Fruit fly (Drosophila melanogaster) whole organism, embryonic: ENCODE data around the gene CG12301.

Experiments
- Awh ChIP-seq: fragments of 200-800 bp; sonication (Bioruptor generic); IDR thresholded peaks from 2 replicates; pipeline ENCODE4, ENCODE4 v1.3.6; 2022; ENCODE audit warnings: missing biosample characterization, missing genetic modification characterization
- BtbVII ChIP-seq: fragments of 200-800 bp; sonication (Bioruptor generic); optimal IDR thresholded peaks from 3 replicates; lab custom pipeline; 2017; ENCODE audit warnings: missing biosample characterization, mild to moderate bottlenecking, missing genetic modification characterization
- CG10959 ChIP-seq: fragments of 200-800 bp; sonication (Bioruptor generic); IDR thresholded peaks from 2 replicates; pipeline ENCODE4 v1.3.6; 2022; ENCODE audit warnings: missing biosample characterization, missing genetic modification characterization
- CG11456 ChIP-seq: fragments of 200-800 bp; sonication (Bioruptor generic); IDR thresholded peaks from 3 replicates; pipeline ENCODE4 v1.3.6; 2022; ENCODE audit warnings: missing biosample characterization, missing genetic modification characterization
- CG12071 ChIP-seq: fragments of 200-800 bp; sonication (Bioruptor generic); optimal IDR thresholded peaks from 3 replicates; lab custom pipeline; 2018; ENCODE audit warnings: missing biosample characterization, mild to moderate bottlenecking, missing genetic modification characterization
- CG12155 ChIP-seq: fragments of 200-800 bp; sonication (Bioruptor generic); optimal IDR thresholded peaks from 3 replicates; lab custom pipeline; 2016; ENCODE audit warnings: missing biosample characterization, missing genetic modification characterization
- CG13287 ChIP-seq: fragments of 200-800 bp; sonication (Bioruptor generic); IDR thresholded peaks from 2 replicates; pipeline ENCODE4 v1.3.6; 2022; ENCODE audit warnings: missing biosample characterization, missing genetic modification characterization; ENCODE audit not compliant: partially characterized antibody
- CG14014 ChIP-seq: fragments of 200-800 bp; sonication (Bioruptor generic); IDR thresholded peaks from 2 replicates; pipeline ENCODE4 v1.3.6; 2022; ENCODE audit warnings: missing biosample characterization, missing genetic modification characterization
- CG1832 ChIP-seq: fragments of 200-800 bp; sonication (Bioruptor generic); optimal IDR thresholded peaks from 2 replicates; lab custom pipeline; 2017; ENCODE audit warnings: missing biosample characterization, mild to moderate bottlenecking, missing genetic modification characterization, inconsistent platforms
- CG18476 ChIP-seq: fragments of 200-800 bp; sonication (Bioruptor generic); optimal IDR thresholded peaks from 2 replicates; lab custom pipeline; 2016; ENCODE audit warnings: missing biosample characterization, mild to moderate bottlenecking, missing genetic modification characterization
- CG4328 ChIP-seq: fragments of 200-800 bp; sonication (Bioruptor generic); optimal IDR thresholded peaks from 3 replicates; lab custom pipeline; 2017; ENCODE audit warnings: missing biosample characterization, missing genetic modification reagents, missing genetic modification characterization
- CG4424 ChIP-seq: fragments of 200-800 bp; sonication (Bioruptor generic); optimal IDR thresholded peaks from 3 replicates; lab custom pipeline; 2016; ENCODE audit warnings: missing biosample characterization, missing genetic modification characterization
- CG7786 ChIP-seq: fragments of 200-800 bp; sonication (Bioruptor generic); optimal IDR thresholded peaks from 2 replicates; lab custom pipeline; 2016; ENCODE audit warnings: missing biosample characterization, missing genetic modification characterization
- CG8290 ChIP-seq, 3 experiments: fragments of 200-800 bp; sonication (Bioruptor generic); optimal IDR thresholded peaks; 2 replicates each; lab custom pipeline; 2016 to 2019; ENCODE audit warnings: missing biosample characterization in 3 of 3, missing genetic modification characterization in 3 of 3, mild to moderate bottlenecking in 2 of 3, moderate library complexity in 1 of 3
- CG9727 ChIP-seq: fragments of 200-800 bp; sonication (Bioruptor generic); optimal IDR thresholded peaks from 3 replicates; lab custom pipeline; 2017; ENCODE audit warnings: missing biosample characterization, mild to moderate bottlenecking, missing genetic modification characterization
- Eip74EF ChIP-seq, 2 experiments: fragments of 200-800 bp in 1 of 2; fragments of >200 bp in 1 of 2; sonication (Bioruptor generic) in 1 of 2; optimal IDR thresholded peaks; 2 replicates each; lab custom pipeline; 2017 to 2019; ENCODE audit warnings: missing biosample characterization in 2 of 2, missing genetic modification characterization in 2 of 2, mild to moderate bottlenecking in 1 of 2, moderate library complexity in 1 of 2
- Elba2 ChIP-seq: fragments of 200-800 bp; sonication (Bioruptor generic); optimal IDR thresholded peaks from 3 replicates; lab custom pipeline; 2016; ENCODE audit warnings: missing biosample characterization, missing genetic modification characterization
- Hand ChIP-seq: fragments of 200-800 bp; sonication (Bioruptor generic); optimal IDR thresholded peaks from 2 replicates; lab custom pipeline; 2017; ENCODE audit warnings: mild to moderate bottlenecking, missing biosample characterization, missing genetic modification reagents, missing genetic modification characterization
- Med ChIP-seq: fragments of 200-800 bp; sonication (Bioruptor generic); peaks from one replicate; lab custom pipeline; 2016; ENCODE audit warnings: missing biosample characterization, missing genetic modification characterization, mild to moderate bottlenecking, inconsistent platforms, moderate library complexity
- Oaz ChIP-seq: fragments of 200-800 bp; sonication (Bioruptor generic); IDR thresholded peaks from 2 replicates; pipeline ENCODE4 v1.3.6; 2022; ENCODE audit warnings: missing biosample characterization, missing genetic modification characterization
- Oli ChIP-seq: fragments of 200-800 bp; sonication (Bioruptor generic); optimal IDR thresholded peaks from 2 replicates; lab custom pipeline; 2018; ENCODE audit warnings: missing biosample characterization, mild to moderate bottlenecking, missing genetic modification characterization, moderate library complexity
- PHDP ChIP-seq: fragments of 200-800 bp; sonication (Bioruptor generic); optimal IDR thresholded peaks from 3 replicates; lab custom pipeline; 2018; ENCODE audit warnings: missing biosample characterization, mild to moderate bottlenecking, missing genetic modification characterization, moderate library complexity
- Ptx1 ChIP-seq: fragments of 200-800 bp; sonication (Bioruptor generic); IDR thresholded peaks from 2 replicates; pipeline ENCODE4 v1.3.6; 2022; ENCODE audit warnings: missing biosample characterization, missing genetic modification characterization
- Sox102F ChIP-seq: fragments of 200-800 bp; sonication (Bioruptor generic); optimal IDR thresholded peaks from 2 replicates; lab custom pipeline; 2018; ENCODE audit warnings: missing biosample characterization, mild to moderate bottlenecking, missing genetic modification characterization, moderate library complexity
- Trl ChIP-seq, 3 experiments: fragments of >200 bp in 2 of 3; fragments of 200-800 bp in 1 of 3; sonication (Bioruptor generic) in 1 of 3; optimal IDR thresholded peaks; 2 replicates in 1 of 3; 3 replicates in 2 of 3; lab custom pipeline; 2016 to 2017; ENCODE audit warnings: missing biosample characterization in 1 of 3, missing genetic modification characterization in 1 of 3
- bcd ChIP-seq: fragments of 200-800 bp; sonication (Bioruptor generic); optimal IDR thresholded peaks from 2 replicates; lab custom pipeline; 2017; ENCODE audit warnings: missing biosample characterization, mild to moderate bottlenecking, missing genetic modification characterization
- bsh ChIP-seq, 2 experiments: fragments of 200-800 bp; sonication (Bioruptor generic); optimal IDR thresholded peaks; 2 replicates each; lab custom pipeline; 2017 to 2018; ENCODE audit warnings: mild to moderate bottlenecking in 2 of 2, missing biosample characterization in 2 of 2, missing genetic modification characterization in 2 of 2, moderate library complexity in 1 of 2
- caup ChIP-seq: fragments of 200-800 bp; sonication (Bioruptor generic); optimal IDR thresholded peaks from 3 replicates; lab custom pipeline; 2017; ENCODE audit warnings: missing biosample characterization, mild to moderate bottlenecking, missing genetic modification characterization, moderate library complexity; ENCODE audit not compliant: severe bottlenecking
- ci ChIP-seq: fragments of 200-800 bp; sonication (Bioruptor generic); IDR thresholded peaks from 3 replicates; pipeline ENCODE4 v1.3.6; 2022; ENCODE audit warnings: missing biosample characterization, missing genetic modification characterization
- kni ChIP-seq: fragments of 200-800 bp; sonication (Bioruptor generic); optimal IDR thresholded peaks from 3 replicates; lab custom pipeline; 2017; ENCODE audit warnings: mild to moderate bottlenecking, missing biosample characterization, missing genetic modification reagents, missing genetic modification characterization
- lov ChIP-seq, 2 experiments: fragments of 200-800 bp in 1 of 2; fragments of >200 bp in 1 of 2; sonication (Bioruptor generic) in 1 of 2; IDR thresholded peaks in 1 of 2; optimal IDR thresholded peaks in 1 of 2; 2 replicates in 1 of 2; 3 replicates in 1 of 2; pipeline versions ENCODE4 v1.3.6 to Lab custom; 2017 to 2022; ENCODE audit warnings: missing biosample characterization in 1 of 2, missing genetic modification characterization in 1 of 2
- nom ChIP-seq: fragments of 200-800 bp; sonication (Bioruptor generic); optimal IDR thresholded peaks from 2 replicates; lab custom pipeline; 2017; ENCODE audit warnings: missing biosample characterization, missing genetic modification characterization, mild to moderate bottlenecking, moderate library complexity, missing genetic modification reagents
- org-1 ChIP-seq: fragments of 200-800 bp; sonication (Bioruptor generic); optimal IDR thresholded peaks from 2 replicates; lab custom pipeline; 2017; ENCODE audit warnings: missing biosample characterization, missing genetic modification characterization
- sd ChIP-seq: fragments of 200-800 bp; sonication (Bioruptor generic); optimal IDR thresholded peaks from 3 replicates; lab custom pipeline; 2018; ENCODE audit warnings: missing biosample characterization, mild to moderate bottlenecking, missing genetic modification characterization, moderate library complexity
- tio ChIP-seq: fragments of 200-800 bp; sonication (Bioruptor generic); optimal IDR thresholded peaks from 2 replicates; lab custom pipeline; 2017; ENCODE audit warnings: missing biosample characterization, missing genetic modification characterization, inconsistent platforms
- ttk ChIP-seq: fragments of 200-800 bp; sonication (Bioruptor generic); IDR thresholded peaks from 2 replicates; pipeline ENCODE4 v2.1.2; 2022; ENCODE audit warnings: missing biosample characterization, missing genetic modification characterization
- zfh2 ChIP-seq: fragments of 200-800 bp; sonication (Bioruptor generic); optimal IDR thresholded peaks from 2 replicates; lab custom pipeline; 2016; ENCODE audit warnings: missing biosample characterization, missing genetic modification characterization

Gene CG12301

DNA sequence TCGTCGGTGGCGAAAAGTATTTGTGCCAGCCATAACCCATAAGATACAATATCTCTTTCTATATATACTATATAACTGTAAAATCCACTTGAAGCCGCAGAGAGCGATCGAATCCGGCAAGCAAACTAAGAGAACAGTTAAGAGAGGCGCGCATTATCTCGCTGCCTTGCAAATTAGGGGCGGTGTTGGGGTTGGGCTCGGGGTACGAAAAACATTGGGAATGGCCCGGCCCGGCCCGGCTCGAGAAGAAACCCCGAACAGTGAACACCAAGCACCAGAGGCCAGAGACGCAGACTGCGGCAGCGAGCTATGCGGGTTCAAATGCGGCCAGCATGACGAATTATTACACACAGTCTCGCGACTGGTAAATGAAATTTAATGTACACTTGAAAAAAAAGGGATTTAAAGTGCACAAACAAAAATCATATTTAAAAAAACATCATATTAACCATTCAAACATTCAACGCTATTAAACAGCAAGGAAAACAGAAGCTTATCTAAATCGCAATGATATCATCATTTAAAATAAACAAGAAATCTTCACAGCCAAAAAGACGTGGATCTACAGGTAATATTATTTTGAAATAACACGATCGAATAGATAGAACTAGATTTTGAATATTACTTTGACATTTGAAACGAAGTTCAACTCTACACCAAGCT is 48.1 kb upstream of the CG12301 start (continued):
- peak; percentile 4 for TF ChIP-seq CG12155
- TF ChIP-seq caup (GFP tag; lab: Kevin White, UChicago): no peak
- 0 out of 3 replicates have a peak, but pooled peaks have one; percentile 43 for TF ChIP-seq CG11456
- peak; percentile 6 for TF ChIP-seq bcd (GFP tag; lab: Kevin White, UChicago)
- TF ChIP-seq zfh2 (GFP tag; lab: Kevin White, UChicago): peak; percentile 22
- 0 out of 2 replicates have a peak, but pooled peaks have one; percentile 15 for TF ChIP-seq Oaz
- TF ChIP-seq CG9727 (GFP tag; lab: Kevin White, UChicago): peak; percentile 68
- no peak for TF ChIP-seq CG12071 (GFP tag; lab: Kevin White, UChicago)
- peak; percentile 60 to 70 for TF ChIP-seq Trl (optimal IDR thresholded peaks at IDR 0.05; lab: Kevin White, UChicago)
- TF ChIP-seq Trl (GFP tag; optimal IDR thresholded peaks at IDR 0.05; lab: Kevin White, UChicago): peak; percentile 56
- peak; percentile 24; the same call in 1 of the 2 replicates for TF ChIP-seq CG10959
- no peak for TF ChIP-seq CG8290 (GFP tag; optimal IDR thresholded peaks at IDR 0.05; lab: Kevin White, UChicago)
- peak in 1 of 2 experiments; percentile 26 for TF ChIP-seq CG8290 (tag; optimal IDR thresholded peaks at IDR 0.05; lab: Kevin White, UChicago)
- TF ChIP-seq Hand (GFP tag; lab: Kevin White, UChicago): no peak
- TF ChIP-seq bsh (GFP tag; optimal IDR thresholded peaks at IDR 0.05; lab: Kevin White, UChicago): peak in 1 of 2 experiments; percentile 15
- peak; percentile 71 for TF ChIP-seq Ptx1 (GFP tag; lab: Robert Waterston, UW)
- no peak for TF ChIP-seq lov (optimal IDR thresholded peaks at IDR 0.05; lab: Kevin White, UChicago)
- 0 out of 3 replicates have a peak, but pooled peaks have one; percentile 27 for TF ChIP-seq lov (GFP tag; IDR thresholded peaks at IDR 0.05; lab: Robert Waterston, UW)
- TF ChIP-seq Elba2 (GFP tag; lab: Kevin White, UChicago): no peak
- TF ChIP-seq CG13287 (GFP tag; lab: Robert Waterston, UW): peak; percentile 25; the same call in 1 of the 2 replicates
- TF ChIP-seq sd (tag; lab: Kevin White, UChicago): peak; percentile 18
- TF ChIP-seq CG18476 (GFP tag; lab: Kevin White, UChicago): peak; percentile 23
- peak; percentile 54 for TF ChIP-seq ttk (GFP tag; lab: Robert Waterston, UW)
- peak; percentile 46 for TF ChIP-seq tio (GFP tag; lab: Kevin White, UChicago)
- no peak for TF ChIP-seq PHDP (tag; lab: Kevin White, UChicago)
- TF ChIP-seq CG4328 (GFP tag; lab: Kevin White, UChicago): no peak
- no peak for TF ChIP-seq Eip74EF (GFP tag; optimal IDR thresholded peaks at IDR 0.05; lab: Kevin White, UChicago)
- peak; percentile 59; the same call in 1 of the 2 replicates for TF ChIP-seq CG14014 (GFP tag; lab: Robert Waterston, UW)
- peak; percentile 54; the same call in 2 of the 3 replicates for TF ChIP-seq ci (GFP tag; lab: Robert Waterston, UW)
- peak; percentile 26 for TF ChIP-seq Sox102F
- TF ChIP-seq CG4424 (GFP tag; lab: Kevin White, UChicago): peak; percentile 63
- TF ChIP-seq org-1: no peak
- no peak for TF ChIP-seq CG1832
- TF ChIP-seq kni (GFP tag; lab: Kevin White, UChicago): peak; percentile 27
- peak; percentile 60 for TF ChIP-seq Med (GFP tag; lab: Kevin White, UChicago)
- TF ChIP-seq Awh (GFP tag; lab: Robert Waterston, UW): 0 out of 2 replicates have a peak, but pooled peaks have one; percentile 41
- peak; percentile 15 for TF ChIP-seq CG7786 (GFP tag; lab: Kevin White, UChicago)
- peak; percentile 34 for TF ChIP-seq nom (GFP tag; lab: Kevin White, UChicago)
- TF ChIP-seq Oli (tag; lab: Kevin White, UChicago): peak; percentile 25
- TF ChIP-seq BtbVII (GFP tag; lab: Kevin White, UChicago): no peak
- TF ChIP-seq, all 482 proteins: peak for 169
